Worm (Caenorhabditis elegans): ENCODE results near the gene D2023.4.
A peak's percentile ranks its signal among the peaks of the same experiment; 100 is the strongest.

Gene D2023.4

DNA sequence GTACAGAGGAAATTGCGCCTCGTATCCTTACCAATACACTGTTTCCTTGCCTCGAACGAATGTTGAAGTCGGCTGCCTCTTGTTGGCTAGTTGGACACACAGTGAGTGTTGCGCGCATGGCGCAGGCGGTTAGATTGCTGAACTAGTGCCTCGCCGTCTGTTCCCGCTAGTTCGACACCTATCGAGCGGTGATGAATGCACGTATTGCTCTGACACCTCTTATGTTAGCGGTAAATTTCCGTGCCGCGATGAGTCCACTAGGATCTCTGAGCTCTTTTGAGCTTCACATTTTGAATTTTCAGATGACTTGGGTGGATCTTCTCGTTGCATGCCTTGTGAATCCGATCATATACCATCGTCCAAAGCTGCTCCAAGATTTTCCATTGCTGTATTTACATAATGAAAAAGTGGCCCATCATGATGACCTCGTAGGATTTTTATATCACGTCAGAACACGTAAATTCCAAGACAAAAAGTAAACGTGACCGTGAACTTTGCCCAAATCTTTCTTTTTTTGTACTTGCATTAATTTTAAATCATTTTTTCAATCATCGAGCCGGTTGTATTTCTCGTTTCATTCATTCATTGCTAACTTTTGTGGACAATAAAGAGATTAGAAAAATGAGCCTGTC is 42.6 kb downstream of the D2023.4 start, which contains the start of gene F55A11.11 (continued):
- TF ChIP-seq lir-3 (tag; optimal IDR thresholded peaks at IDR 0.05; ENCODE audit: poor library complexity) (peak; percentile 39), zip-4 (GFP tag; optimal IDR thresholded peaks at IDR 0.05) (peak; percentile 5), unc-30 (tag; optimal IDR thresholded peaks at IDR 0.05) (no peak), lin-35 (GFP tag; optimal IDR thresholded peaks at IDR 0.05) (peak; percentile 63 to 81), dsc-1 (tag; optimal IDR thresholded peaks at IDR 0.05) (peak; percentile 68), fkh-8 (tag; optimal IDR thresholded peaks at IDR 0.05) (peak; percentile 47), unc-62 (GFP tag; optimal IDR thresholded peaks at IDR 0.05) (no peak), fos-1 (tag; optimal IDR thresholded peaks at IDR 0.05) (peak; percentile 62), egl-27 (tag; optimal IDR thresholded peaks at IDR 0.05) (no peak), unc-86 (tag; optimal IDR thresholded peaks at IDR 0.05) (peak; percentile 42), rnt-1 (tag; optimal IDR thresholded peaks at IDR 0.05) (peak; percentile 82), lin-15B (tag; optimal IDR thresholded peaks at IDR 0.05) (no peak), mdl-1 (tag; optimal IDR thresholded peaks at IDR 0.05) (peak in 1 of 2 experiments; percentile 72), lin-14 (GFP tag; optimal IDR thresholded peaks at IDR 0.05) (peak; percentile 52), ceh-63 (GFP tag; optimal IDR thresholded peaks at IDR 0.05) (no peak), pag-3 (tag; optimal IDR thresholded peaks at IDR 0.05; ENCODE audit: borderline replicate concordance, insufficient read depth) (no peak), elt-3 (tag; optimal IDR thresholded peaks at IDR 0.05) (peak in 2 of 6 experiments; percentile 3 to 54), mep-1 (tag; optimal IDR thresholded peaks at IDR 0.05) (peak; percentile 42), fkh-4 (tag; optimal IDR thresholded peaks at IDR 0.05; ENCODE audit: borderline replicate concordance) (no peak), C16A3.4 (tag; optimal IDR thresholded peaks at IDR 0.05) (peak; percentile 78), sox-4 (tag; optimal IDR thresholded peaks at IDR 0.05) (no peak), irx-1 (tag; optimal IDR thresholded peaks at IDR 0.05) (peak; percentile 45), efl-1 (optimal IDR thresholded peaks at IDR 0.05) (peak; percentile 60 to 63), efl-1 (GFP tag; optimal IDR thresholded peaks at IDR 0.05 in 1 of 2) (peak; percentile 41 to 96), sptf-1 (tag; optimal IDR thresholded peaks at IDR 0.05) (no peak), nhr-85 (tag) (peak; percentile 62), lsy-2 (tag; optimal IDR thresholded peaks at IDR 0.05) (peak; percentile 71 to 85), nhr-47 (tag; optimal IDR thresholded peaks at IDR 0.05) (peak; percentile 81), lin-39 (tag; optimal IDR thresholded peaks at IDR 0.05) (no peak), nhr-71 (tag; optimal IDR thresholded peaks at IDR 0.05) (peak; percentile 80), dpl-1 (GFP tag; optimal IDR thresholded peaks at IDR 0.05) (peak; percentile 43 to 54 (median 51)), snu-23 (GFP tag; optimal IDR thresholded peaks at IDR 0.05) (peak; percentile 83), C34B4.2 (tag; optimal IDR thresholded peaks at IDR 0.05) (no peak), grh-1 (GFP tag; IDR thresholded peaks at IDR 0.05) (peak; percentile 11; the same call in 1 of the 2 replicates), xbp-1 (tag; optimal IDR thresholded peaks at IDR 0.05) (peak; percentile 61), ztf-4 (tag; optimal IDR thresholded peaks at IDR 0.05) (peak; percentile 61), mab-9 (GFP tag; IDR thresholded peaks at IDR 0.05) (peak; percentile 49; the same call in 1 of the 2 replicates), lin-13 (GFP tag; optimal IDR thresholded peaks at IDR 0.05) (peak; percentile 11), jun-1 (tag; optimal IDR thresholded peaks at IDR 0.05) (peak; percentile 35), egl-13 (tag; optimal IDR thresholded peaks at IDR 0.05) (peak; percentile 47), skn-1 (tag; optimal IDR thresholded peaks at IDR 0.05) (peak; percentile 79), tbx-2 (tag; optimal IDR thresholded peaks at IDR 0.05) (peak; percentile 41), nhr-77 (tag; optimal IDR thresholded peaks at IDR 0.05) (peak; percentile 35), nhr-90 (tag; optimal IDR thresholded peaks at IDR 0.05; ENCODE audit: poor library complexity) (peak; percentile 84)
